Worm (Caenorhabditis elegans) whole organism, late embryonic: ENCODE measurements around the gene fbxc-45.

Experiments
- C08G9.2 ChIP-seq: sonication (generic microtip); optimal IDR thresholded peaks from 2 replicates; lab custom pipeline; 2016; ENCODE audit warnings: mild to moderate bottlenecking, missing genetic modification characterization, moderate library complexity, missing compliant biosample characterization
- C38D4.7 ChIP-seq: fragments of 200-800 bp; sonication (Bioruptor generic); optimal IDR thresholded peaks from 2 replicates; lab custom pipeline; 2018; ENCODE audit warnings: mild to moderate bottlenecking, missing genetic modification characterization, moderate library complexity, missing compliant biosample characterization
- K02D7.2 ChIP-seq: sonication (generic microtip); optimal IDR thresholded peaks from 2 replicates; lab custom pipeline; 2017; ENCODE audit warnings: mild to moderate bottlenecking, missing genetic modification characterization, missing compliant biosample characterization
- T23F11.4 ChIP-seq: fragments of 200-800 bp; sonication (Bioruptor generic); optimal IDR thresholded peaks from 2 replicates; lab custom pipeline; 2018; ENCODE audit warnings: mild to moderate bottlenecking, missing genetic modification characterization, missing compliant biosample characterization
- ceh-18 ChIP-seq: sonication (generic microtip); optimal IDR thresholded peaks from 2 replicates; lab custom pipeline; 2016; ENCODE audit warnings: missing genetic modification characterization, missing compliant biosample characterization
- ceh-19 ChIP-seq: fragments of 200-800 bp; sonication (Bioruptor generic); optimal IDR thresholded peaks from 2 replicates; lab custom pipeline; 2018; ENCODE audit warnings: mild to moderate bottlenecking, missing genetic modification characterization, missing compliant biosample characterization
- ceh-22 ChIP-seq: sonication (generic microtip); optimal IDR thresholded peaks from 2 replicates; lab custom pipeline; 2017; ENCODE audit warnings: missing biosample characterization, missing genetic modification characterization
- ceh-45 ChIP-seq: fragments of 200-800 bp; sonication (Bioruptor generic); IDR thresholded peaks from 2 replicates; pipeline ENCODE4 v1.3.6; 2022; ENCODE audit warnings: missing genetic modification reagents, missing genetic modification characterization, missing compliant biosample characterization
- ceh-9 ChIP-seq: sonication (generic microtip); optimal IDR thresholded peaks from 2 replicates; lab custom pipeline; 2016; ENCODE audit warnings: mild to moderate bottlenecking, missing genetic modification characterization, inconsistent platforms, missing compliant biosample characterization
- che-1 ChIP-seq: sonication (generic microtip); optimal IDR thresholded peaks from 2 replicates; lab custom pipeline; 2016; ENCODE audit warnings: mild to moderate bottlenecking, missing genetic modification characterization, missing compliant biosample characterization
- dmd-4 ChIP-seq: sonication (generic microtip); optimal IDR thresholded peaks from 2 replicates; lab custom pipeline; 2016; ENCODE audit warnings: borderline replicate concordance, missing genetic modification characterization, missing compliant biosample characterization
- elt-2 ChIP-seq: sonication (generic microtip); optimal IDR thresholded peaks from 2 replicates; lab custom pipeline; 2016; ENCODE audit warnings: missing genetic modification reagents, missing genetic modification characterization, missing compliant biosample characterization
- elt-4 ChIP-seq: sonication (generic microtip); optimal IDR thresholded peaks from 2 replicates; lab custom pipeline; 2016; ENCODE audit warnings: missing genetic modification characterization, missing compliant biosample characterization
- eyg-1 ChIP-seq: sonication (generic microtip); optimal IDR thresholded peaks from 2 replicates; lab custom pipeline; 2016; ENCODE audit warnings: missing genotype, missing genetic modification characterization, missing compliant biosample characterization
- fkh-6 ChIP-seq: sonication (generic microtip); optimal IDR thresholded peaks from 2 replicates; lab custom pipeline; 2016; ENCODE audit warnings: missing genetic modification characterization, missing compliant biosample characterization
- gmeb-2 ChIP-seq: sonication (generic microtip); optimal IDR thresholded peaks from 2 replicates; lab custom pipeline; 2016; ENCODE audit warnings: missing genetic modification characterization, inconsistent platforms, missing compliant biosample characterization
- hlh-13 ChIP-seq: fragments of 200-800 bp; sonication (Bioruptor generic); optimal IDR thresholded peaks from 2 replicates; lab custom pipeline; 2018; ENCODE audit warnings: mild to moderate bottlenecking, missing genetic modification characterization, missing compliant biosample characterization
- hlh-6 ChIP-seq: sonication (generic microtip); optimal IDR thresholded peaks from 2 replicates; lab custom pipeline; 2016; ENCODE audit warnings: missing genotype, missing genetic modification characterization, missing compliant biosample characterization
- lim-6 ChIP-seq: sonication (generic microtip); optimal IDR thresholded peaks from 2 replicates; lab custom pipeline; 2016; ENCODE audit warnings: missing genetic modification characterization, missing compliant biosample characterization
- nhr-11 ChIP-seq: fragments of 150-350 bp; optimal IDR thresholded peaks from 2 replicates; lab custom pipeline; 2014; ENCODE audit warnings: missing biosample characterization, missing genetic modification characterization
- nhr-232 ChIP-seq: sonication (generic microtip); optimal IDR thresholded peaks from 2 replicates; lab custom pipeline; 2016; ENCODE audit warnings: missing genetic modification characterization, missing compliant biosample characterization
- pat-9 ChIP-seq: fragments of 200-800 bp; sonication (Bioruptor generic); optimal IDR thresholded peaks from 2 replicates; lab custom pipeline; 2018; ENCODE audit warnings: mild to moderate bottlenecking, missing genetic modification characterization, moderate library complexity, missing compliant biosample characterization
- pha-4 ChIP-seq: fragments of 150-350 bp; optimal IDR thresholded peaks from 2 replicates; lab custom pipeline; 2018; ENCODE audit warnings: missing biosample characterization, missing genetic modification reagents, missing genetic modification characterization
- pros-1 ChIP-seq: fragments of 150-350 bp; optimal IDR thresholded peaks from 2 replicates; lab custom pipeline; 2014; ENCODE audit warnings: missing biosample characterization, missing genetic modification reagents, missing genetic modification characterization
- tbx-2 ChIP-seq: sonication (generic microtip); optimal IDR thresholded peaks from 2 replicates; lab custom pipeline; 2016; ENCODE audit warnings: missing genetic modification characterization, missing compliant biosample characterization
- ttx-3 ChIP-seq: sonication (generic microtip); optimal IDR thresholded peaks from 2 replicates; lab custom pipeline; 2016; ENCODE audit warnings: missing genetic modification reagents, missing genetic modification characterization, missing compliant biosample characterization
- unc-3 ChIP-seq, 2 experiments: fragments of 200-800 bp in 1 of 2; sonication (Bioruptor generic) in 1 of 2; sonication (generic microtip) in 1 of 2; conservative IDR thresholded peaks in 1 of 2; optimal IDR thresholded peaks in 1 of 2; 2 replicates each; pipeline versions ENCODE4 v1.3.6 to Lab custom; 2016 to 2022; ENCODE audit warnings: missing compliant biosample characterization in 2 of 2, missing genetic modification characterization in 2 of 2, missing genetic modification reagents in 1 of 2
- unc-42 ChIP-seq: sonication (generic microtip); optimal IDR thresholded peaks from 2 replicates; lab custom pipeline; 2016; ENCODE audit warnings: missing genotype, missing genetic modification characterization, missing compliant biosample characterization
- unc-55 ChIP-seq: sonication (generic microtip); optimal IDR thresholded peaks from 2 replicates; lab custom pipeline; 2017; ENCODE audit warnings: missing biosample characterization, missing genetic modification reagents, missing genetic modification characterization
- zip-5 ChIP-seq: sonication (generic microtip); optimal IDR thresholded peaks from 2 replicates; lab custom pipeline; 2016; ENCODE audit warnings: missing genetic modification characterization, missing compliant biosample characterization
- ztf-16 ChIP-seq: sonication (generic microtip); optimal IDR thresholded peaks from 2 replicates; lab custom pipeline; 2017; ENCODE audit warnings: missing genetic modification characterization, missing compliant biosample characterization

fbxc-45 gene

DNA sequence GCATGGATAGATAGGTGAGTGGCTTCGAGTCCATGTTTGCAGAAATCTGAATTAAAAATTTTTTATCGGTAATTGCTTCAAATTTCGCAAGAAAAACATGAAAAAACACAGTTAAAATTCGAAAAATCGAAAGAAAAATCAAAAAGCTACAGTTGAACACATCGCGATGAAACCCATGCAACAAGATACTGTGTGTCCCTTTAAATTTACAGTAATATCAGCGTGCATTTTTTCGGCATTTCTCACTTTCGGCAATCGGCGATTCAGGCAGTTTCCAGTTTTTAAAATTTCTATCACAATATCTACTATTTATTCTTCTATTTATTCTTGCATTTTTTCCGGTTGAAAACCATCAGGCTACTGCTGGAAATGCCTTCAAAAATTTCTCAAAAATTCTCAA is at the start of gene fbxc-45:
Gene fbxc-45, minus strand, starts transcription at position 48 of the 400 bp plus-strand sequence.
- TF ChIP-seq ceh-22 (tag; lab: Kevin White, UChicago) (no peak), ceh-18 (no peak), unc-3 (GFP tag; conservative IDR thresholded peaks at IDR 0.05; lab: Robert Waterston, UW) (no peak), unc-3 (tag; optimal IDR thresholded peaks at IDR 0.05; lab: Kevin White, UChicago) (no peak), hlh-6 (tag; lab: Kevin White, UChicago) (no peak), ceh-45 (GFP tag; lab: Robert Waterston, UW) (no peak), ttx-3 (tag; lab: Kevin White, UChicago) (no peak), nhr-232 (tag; lab: Kevin White, UChicago) (no peak), hlh-13 (GFP tag; lab: Kevin White, UChicago) (no peak), pros-1 (no peak), lim-6 (tag; lab: Kevin White, UChicago) (no peak), eyg-1 (tag; lab: Kevin White, UChicago) (no peak), gmeb-2 (tag; lab: Kevin White, UChicago) (no peak), C38D4.7 (GFP tag; lab: Kevin White, UChicago) (no peak), ztf-16 (tag; lab: Kevin White, UChicago) (no peak), pha-4 (no peak), che-1 (tag; lab: Kevin White, UChicago) (no peak)

- TF ChIP-seq nhr-11 (tag; lab: Kevin White, UChicago): no peak
- peak; percentile 12 for TF ChIP-seq C08G9.2
These were observed 49.0 kb upstream of the fbxc-45 start for ce11 chrIV:2971060-2971459.

- no peak for TF ChIP-seq dmd-4 (tag; lab: Kevin White, UChicago)
- no peak for TF ChIP-seq eyg-1 (tag; lab: Kevin White, UChicago)
These were observed 47.5 kb upstream of the fbxc-45 start, which contains the start of gene Y54G2A.57 for ce11 chrIV:2969399-2969990. Y54G2A.57 (plus strand) TSS chrIV:2969940.

- TF ChIP-seq elt-2 (no peak), pat-9 (no peak), ceh-19 (GFP tag; lab: Kevin White, UChicago) (no peak), ceh-9 (tag; lab: Kevin White, UChicago) (no peak), zip-5 (tag; lab: Kevin White, UChicago) (no peak), fkh-6 (tag; lab: Kevin White, UChicago) (no peak), K02D7.2 (tag; lab: Kevin White, UChicago) (no peak)
- TF ChIP-seq, all 69 proteins: peak for 0
These were observed 44.8 kb upstream of the fbxc-45 start for ce11 chrIV:2966884-2967283.

DNA sequence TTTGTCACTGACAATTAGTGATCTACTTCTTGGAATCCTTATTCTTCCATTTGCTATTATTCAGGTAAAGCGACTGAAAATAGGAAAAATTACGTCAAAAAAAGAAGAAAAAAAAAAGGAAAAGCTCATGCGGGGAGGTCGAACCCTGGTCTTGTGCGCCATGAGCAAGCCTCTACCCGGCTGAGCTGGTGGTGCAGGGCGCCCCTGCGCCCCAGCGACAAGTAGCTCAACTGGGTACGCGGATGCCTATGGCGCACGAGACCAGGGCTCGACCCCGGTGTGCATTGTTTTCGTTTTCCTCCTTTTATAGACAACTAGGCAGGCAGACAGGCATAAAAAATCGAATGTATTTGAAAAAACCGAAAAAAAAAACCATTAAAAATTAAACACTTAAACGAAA is 38.2 kb upstream of the fbxc-45 start:
- no peak for TF ChIP-seq unc-55 (GFP tag; lab: Kevin White, UChicago)
- no peak for TF ChIP-seq hlh-13 (GFP tag; lab: Kevin White, UChicago)
- no peak for TF ChIP-seq elt-2
- TF ChIP-seq T23F11.4 (GFP tag; lab: Kevin White, UChicago): no peak

- no peak for TF ChIP-seq elt-4 (tag; lab: Kevin White, UChicago)
- TF ChIP-seq tbx-2: no peak
- TF ChIP-seq unc-42 (tag; lab: Kevin White, UChicago): peak; percentile 29
These were observed 37.8 kb upstream of the fbxc-45 start, which contains the start of gene ser-6 for ce11 chrIV:2959798-2960197. ser-6 (plus strand) TSS chrIV:2960098.
